Worm (Caenorhabditis elegans): ENCODE data around the gene F09E5.8.

Gene F09E5.8

ce11 chrII:5388786-5389421, 38.4 kb downstream of the F09E5.8 start, which contains the start of gene rsp-4:
Gene rsp-4, minus strand, starts transcription at chrII:5388836.
- TF ChIP-seq nhr-28 (tag; optimal IDR thresholded peaks at IDR 0.05) (no peak), ces-1 (GFP tag; optimal IDR thresholded peaks at IDR 0.05) (no peak), nhr-237 (tag; optimal IDR thresholded peaks at IDR 0.05) (no peak), ham-2 (GFP tag; optimal IDR thresholded peaks at IDR 0.05) (no peak), elt-1 (tag; optimal IDR thresholded peaks at IDR 0.05; ENCODE audit: borderline replicate concordance, insufficient read depth) (no peak), lin-32 (GFP tag; optimal IDR thresholded peaks at IDR 0.05) (no peak), nhr-12 (tag; optimal IDR thresholded peaks at IDR 0.05) (no peak), unc-62 (GFP tag; optimal IDR thresholded peaks at IDR 0.05) (no peak), lin-13 (tag; optimal IDR thresholded peaks at IDR 0.05) (no peak), nhr-2 (tag; optimal IDR thresholded peaks at IDR 0.05) (no peak)

ce11 chrII:5389831-5390323, 39.4 kb downstream of the F09E5.8 start, which contains the start of gene ndx-6:
Gene ndx-6, minus strand, starts transcription at chrII:5389881.
- TF ChIP-seq unc-120 (tag; optimal IDR thresholded peaks at IDR 0.05; ENCODE audit: poor library complexity, severe bottlenecking): peak; percentile 50
- no peak for TF ChIP-seq nhr-2 (tag; optimal IDR thresholded peaks at IDR 0.05)
- TF ChIP-seq lsy-2 (tag; optimal IDR thresholded peaks at IDR 0.05): peak; percentile 78
- no peak for TF ChIP-seq ztf-11 (tag; optimal IDR thresholded peaks at IDR 0.05)
- TF ChIP-seq ces-1 (GFP tag; optimal IDR thresholded peaks at IDR 0.05): peak; percentile 34
- TF ChIP-seq nhr-237 (tag; optimal IDR thresholded peaks at IDR 0.05): peak; percentile 74
- TF ChIP-seq elt-3 (tag; optimal IDR thresholded peaks at IDR 0.05): no peak
- TF ChIP-seq mls-2 (tag; optimal IDR thresholded peaks at IDR 0.05): peak; percentile 61
- peak; percentile 7 for TF ChIP-seq unc-62 (GFP tag; optimal IDR thresholded peaks at IDR 0.05)
- peak; percentile 46 for TF ChIP-seq M03D4.4 (tag; optimal IDR thresholded peaks at IDR 0.05)
- no peak for TF ChIP-seq ceh-43 (GFP tag; optimal IDR thresholded peaks at IDR 0.05)
- no peak for TF ChIP-seq flh-1 (GFP tag; optimal IDR thresholded peaks at IDR 0.05)
- TF ChIP-seq zip-8 (tag; optimal IDR thresholded peaks at IDR 0.05): peak; percentile 19
- peak; percentile 75 for TF ChIP-seq lin-13 (tag; optimal IDR thresholded peaks at IDR 0.05)
- peak; percentile 2 for TF ChIP-seq ceh-83 (GFP tag; optimal IDR thresholded peaks at IDR 0.05)
- TF ChIP-seq hlh-1 (tag; optimal IDR thresholded peaks at IDR 0.05): peak; percentile 25
- TF ChIP-seq nhr-12 (tag; optimal IDR thresholded peaks at IDR 0.05): no peak
- peak; percentile 92 for TF ChIP-seq mep-1 (tag; optimal IDR thresholded peaks at IDR 0.05)
- TF ChIP-seq sptf-1 (tag; optimal IDR thresholded peaks at IDR 0.05): peak; percentile 71
- peak; percentile 82 for TF ChIP-seq pha-4 (tag; optimal IDR thresholded peaks at IDR 0.05)
- TF ChIP-seq drap-1 (GFP tag; optimal IDR thresholded peaks at IDR 0.05): peak; percentile 25

- TF ChIP-seq snpc-4 (tag; optimal IDR thresholded peaks at IDR 0.05) (no peak), pha-4 (tag; optimal IDR thresholded peaks at IDR 0.05) (no peak), tbx-8 (GFP tag; optimal IDR thresholded peaks at IDR 0.05) (no peak), unc-39 (tag; optimal IDR thresholded peaks at IDR 0.05) (no peak), sptf-1 (tag; optimal IDR thresholded peaks at IDR 0.05) (no peak), ztf-11 (tag; optimal IDR thresholded peaks at IDR 0.05) (no peak), bed-3 (GFP tag; optimal IDR thresholded peaks at IDR 0.05) (no peak), ceh-83 (GFP tag; optimal IDR thresholded peaks at IDR 0.05) (no peak)
These were observed 41.0 kb downstream of the F09E5.8 start for ce11 chrII:5391447-5391846.

- TF ChIP-seq M03D4.4 (tag; optimal IDR thresholded peaks at IDR 0.05) (no peak), blmp-1 (tag; optimal IDR thresholded peaks at IDR 0.05) (no peak), ces-1 (GFP tag; optimal IDR thresholded peaks at IDR 0.05) (no peak), cnd-1 (tag; optimal IDR thresholded peaks at IDR 0.05) (no peak), pha-4 (tag; optimal IDR thresholded peaks at IDR 0.05) (no peak), nhr-12 (tag; optimal IDR thresholded peaks at IDR 0.05) (no peak), mep-1 (tag; optimal IDR thresholded peaks at IDR 0.05) (no peak), mab-5 (tag; optimal IDR thresholded peaks at IDR 0.05) (no peak), nhr-237 (tag; optimal IDR thresholded peaks at IDR 0.05) (no peak), flh-1 (GFP tag; optimal IDR thresholded peaks at IDR 0.05) (no peak)
These were observed 42.6 kb downstream of the F09E5.8 start, which contains the start of gene brap-2 for ce11 chrII:5393090-5393489. Gene brap-2, minus strand, starts transcription at chrII:5393190.

All from whole organism, mixed stage, embryonic.